Worm (Caenorhabditis elegans): Measurements from ENCODE around the gene str-18.

str-18 gene

DNA sequence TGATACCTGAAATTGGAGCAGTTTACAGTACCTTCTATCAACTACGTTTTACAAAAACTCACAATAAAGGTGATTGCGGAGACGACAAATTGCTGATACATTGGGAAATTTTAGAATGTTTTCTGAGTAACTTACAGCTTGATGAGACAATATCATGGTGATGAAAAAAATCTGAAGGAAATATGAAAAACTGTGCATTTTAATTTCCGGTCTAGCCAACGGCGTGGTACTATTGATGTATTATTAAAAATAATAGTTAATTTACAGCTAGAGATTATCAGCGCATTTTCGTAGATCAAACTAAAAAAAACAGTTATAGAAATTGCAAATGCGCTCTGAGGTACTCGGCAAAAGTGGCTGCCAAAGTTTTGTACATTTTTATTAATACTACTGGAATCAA, 43.7 kb downstream of the str-18 start, which contains the start of gene srx-29:
TSS of gene srx-29 (minus strand) at position 101 of the 400 bp plus-strand sequence.
- no peak for TF ChIP-seq unc-62 (GFP tag; optimal IDR thresholded peaks at IDR 0.05)
- no peak for TF ChIP-seq lin-39 (tag; optimal IDR thresholded peaks at IDR 0.05)
- no peak for TF ChIP-seq R02D3.7 (tag; optimal IDR thresholded peaks at IDR 0.05)
- TF ChIP-seq fos-1 (tag; optimal IDR thresholded peaks at IDR 0.05) = no peak
- no peak for TF ChIP-seq nfya-1 (tag; optimal IDR thresholded peaks at IDR 0.05; ENCODE audit: insufficient read depth)
- no peak for TF ChIP-seq hmg-11 (tag; optimal IDR thresholded peaks at IDR 0.05)
- TF ChIP-seq mdl-1 (tag; optimal IDR thresholded peaks at IDR 0.05) = no peak
- TF ChIP-seq fkh-10 (GFP tag; optimal IDR thresholded peaks at IDR 0.05) = no peak
- no peak for TF ChIP-seq nhr-67 (tag; optimal IDR thresholded peaks at IDR 0.05)
- TF ChIP-seq elt-2 (tag; optimal IDR thresholded peaks at IDR 0.05) = no peak
- no peak for TF ChIP-seq ceh-28 (tag; optimal IDR thresholded peaks at IDR 0.05)
- no peak for TF ChIP-seq lin-15B (tag; optimal IDR thresholded peaks at IDR 0.05)
- no peak for TF ChIP-seq ztf-4 (tag; optimal IDR thresholded peaks at IDR 0.05)

DNA sequence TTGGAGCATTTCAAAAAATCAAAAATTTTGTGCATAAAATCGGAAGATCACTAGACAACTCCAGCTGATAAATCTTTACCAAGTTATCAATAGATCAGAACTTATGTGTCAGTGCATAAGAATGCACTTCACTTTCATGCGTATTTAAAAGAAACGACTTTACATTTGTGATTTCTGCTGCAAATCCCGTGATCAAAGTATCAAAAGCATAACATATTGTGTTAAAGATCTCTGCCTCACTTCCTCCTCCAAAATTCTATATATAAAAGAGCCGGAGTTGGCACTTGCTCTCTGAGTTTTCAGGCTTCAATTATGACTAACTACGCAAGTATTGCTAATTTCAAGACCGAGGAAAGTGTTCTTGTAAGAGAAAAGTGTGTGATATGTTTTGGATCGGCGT, 48.1 kb downstream of the str-18 start, which contains the start of gene nhr-198:
TSS of gene nhr-198 (plus strand) at position 313 of the 400 bp plus-strand sequence.
- TF ChIP-seq sea-2 (GFP tag; optimal IDR thresholded peaks at IDR 0.05) = no peak
- no peak for TF ChIP-seq nhr-76 (tag; optimal IDR thresholded peaks at IDR 0.05)
- no peak for TF ChIP-seq nhr-28 (tag; optimal IDR thresholded peaks at IDR 0.05)
- no peak for TF ChIP-seq lin-15B (tag; optimal IDR thresholded peaks at IDR 0.05)
- no peak for TF ChIP-seq pha-4 (tag; optimal IDR thresholded peaks at IDR 0.05)
- no peak for TF ChIP-seq ceh-16 (tag; optimal IDR thresholded peaks at IDR 0.05)

All from whole organism, L3 larva.